Worm (Caenorhabditis elegans): ENCODE data around the gene C28G1.6.

DNA sequence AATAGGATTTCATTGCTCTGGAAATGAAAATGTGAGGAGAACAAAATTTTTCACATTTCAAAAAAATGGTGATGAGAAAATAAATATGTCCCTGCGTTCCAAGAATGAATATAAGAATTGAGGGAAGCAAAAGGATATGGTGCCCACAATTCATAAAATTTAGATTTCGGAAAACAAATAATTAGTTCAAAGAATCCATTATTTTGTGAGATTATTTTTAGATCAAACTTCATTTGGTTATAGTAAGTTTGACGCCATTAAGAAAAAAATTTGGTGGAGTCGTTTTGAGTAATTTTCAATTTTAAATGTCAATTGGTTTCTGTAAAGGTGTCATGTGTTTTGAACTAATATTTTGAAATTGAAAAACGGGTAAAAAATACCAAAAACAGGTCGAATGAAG is 30.7 kb downstream of the C28G1.6 start:
- TF ChIP-seq lin-39 (tag; optimal IDR thresholded peaks at IDR 0.05) (no peak), daf-12 (tag; optimal IDR thresholded peaks at IDR 0.05) (no peak), ces-1 (GFP tag; optimal IDR thresholded peaks at IDR 0.05) (no peak), lin-38 (GFP tag; IDR thresholded peaks at IDR 0.05) (no peak), snpc-4 (tag; optimal IDR thresholded peaks at IDR 0.05) (no peak), nhr-11 (tag; optimal IDR thresholded peaks at IDR 0.05) (no peak), Y5F2A.4 (GFP tag; optimal IDR thresholded peaks at IDR 0.05) (no peak), R02D3.7 (tag; optimal IDR thresholded peaks at IDR 0.05) (no peak), F44E2.7 (GFP tag; IDR thresholded peaks at IDR 0.05) (no peak), nhr-76 (tag; optimal IDR thresholded peaks at IDR 0.05) (no peak)
